Fruit fly (Drosophila melanogaster) whole organism, embryonic: ENCODE results near the gene Mtp.

ENCODE experiments used
- Adf1 ChIP-seq: fragments of 200-800 bp; sonication (Bioruptor generic); IDR thresholded peaks from 2 replicates; pipeline ENCODE4 v1.3.6; 2022; ENCODE audit warnings: missing biosample characterization, missing genetic modification characterization
- B-H1 ChIP-seq: fragments of 200-800 bp; sonication (Bioruptor generic); IDR thresholded peaks from 3 replicates; pipeline ENCODE4 v1.3.6; 2022; ENCODE audit warnings: missing biosample characterization, missing genetic modification characterization
- Blimp-1 ChIP-seq: fragments of 200-800 bp; sonication (Bioruptor generic); optimal IDR thresholded peaks from 3 replicates; lab custom pipeline; 2018; ENCODE audit warnings: missing biosample characterization, missing genetic modification characterization, mild to moderate bottlenecking, moderate library complexity, missing genetic modification reagents
- CG10274 ChIP-seq: fragments of 200-800 bp; sonication (Bioruptor generic); optimal IDR thresholded peaks from 3 replicates; lab custom pipeline; 2017; ENCODE audit warnings: missing biosample characterization, mild to moderate bottlenecking, missing genetic modification characterization
- CG11456 ChIP-seq: fragments of 200-800 bp; sonication (Bioruptor generic); IDR thresholded peaks from 3 replicates; pipeline ENCODE4 v1.3.6; 2022; ENCODE audit warnings: missing biosample characterization, missing genetic modification characterization
- CG11504 ChIP-seq: fragments of 200-800 bp; sonication (Bioruptor generic); optimal IDR thresholded peaks from 3 replicates; lab custom pipeline; 2019; ENCODE audit warnings: missing biosample characterization, mild to moderate bottlenecking, missing genetic modification characterization, moderate library complexity
- CG12104 ChIP-seq: fragments of 200-800 bp; sonication (Bioruptor generic); optimal IDR thresholded peaks from 3 replicates; lab custom pipeline; 2016; ENCODE audit warnings: missing biosample characterization, missing genetic modification characterization
- CG12744 ChIP-seq: fragments of 200-800 bp; sonication (Bioruptor generic); optimal IDR thresholded peaks from 2 replicates; lab custom pipeline; 2016; ENCODE audit warnings: missing biosample characterization, missing genetic modification characterization
- CG13296 ChIP-seq: fragments of 200-800 bp; sonication (Bioruptor generic); optimal IDR thresholded peaks from 3 replicates; lab custom pipeline; 2018; ENCODE audit warnings: missing biosample characterization, mild to moderate bottlenecking, missing genetic modification characterization
- CG14014 ChIP-seq: fragments of 200-800 bp; sonication (Bioruptor generic); IDR thresholded peaks from 2 replicates; pipeline ENCODE4 v1.3.6; 2022; ENCODE audit warnings: missing biosample characterization, missing genetic modification characterization
- CG14860 ChIP-seq: fragments of 200-800 bp; sonication (Bioruptor generic); IDR thresholded peaks from 3 replicates; pipeline ENCODE4 v1.3.6; 2022; ENCODE audit warnings: missing biosample characterization, missing genetic modification characterization; ENCODE audit not compliant: partially characterized antibody
- CG15269 ChIP-seq: fragments of 200-800 bp; sonication (Bioruptor generic); optimal IDR thresholded peaks from 2 replicates; lab custom pipeline; 2018; ENCODE audit warnings: missing biosample characterization, mild to moderate bottlenecking, missing genetic modification characterization, moderate library complexity
- CG17328 ChIP-seq: fragments of 200-800 bp; sonication (Bioruptor generic); IDR thresholded peaks from 2 replicates; pipeline ENCODE4 v1.3.6; 2022; ENCODE audit warnings: missing biosample characterization, missing genetic modification characterization
- CG17385 ChIP-seq: fragments of 200-800 bp; sonication (Bioruptor generic); optimal IDR thresholded peaks from 3 replicates; lab custom pipeline; 2018; ENCODE audit warnings: missing biosample characterization, mild to moderate bottlenecking, missing genetic modification characterization
- CG31388 ChIP-seq: fragments of 200-800 bp; sonication (Bioruptor generic); optimal IDR thresholded peaks from 2 replicates; lab custom pipeline; 2016; ENCODE audit warnings: missing biosample characterization, missing genetic modification characterization
- CG34224 ChIP-seq: fragments of 200-800 bp; sonication (Bioruptor generic); IDR thresholded peaks from 3 replicates; pipeline ENCODE4 v1.3.6; 2022; ENCODE audit warnings: missing biosample characterization, missing genetic modification characterization; ENCODE audit not compliant: partially characterized antibody
- CG34376 ChIP-seq: fragments of 200-800 bp; sonication (Bioruptor generic); optimal IDR thresholded peaks from 2 replicates; lab custom pipeline; 2018; ENCODE audit warnings: missing biosample characterization, mild to moderate bottlenecking, missing genetic modification characterization
- CG7839 ChIP-seq: fragments of 200-800 bp; sonication (Bioruptor generic); optimal IDR thresholded peaks from 3 replicates; lab custom pipeline; 2018; ENCODE audit warnings: missing biosample characterization, mild to moderate bottlenecking, missing genetic modification characterization, moderate library complexity
- CG8281 ChIP-seq: fragments of 200-800 bp; sonication (Bioruptor generic); optimal IDR thresholded peaks from 2 replicates; lab custom pipeline; 2018; ENCODE audit warnings: missing biosample characterization, mild to moderate bottlenecking, missing genetic modification characterization, moderate library complexity
- CrebB ChIP-seq: fragments of 200-800 bp; sonication (Bioruptor generic); optimal IDR thresholded peaks from 3 replicates; lab custom pipeline; 2018; ENCODE audit warnings: missing biosample characterization, mild to moderate bottlenecking, missing genetic modification characterization
- Ets97D ChIP-seq: fragments of 200-800 bp; sonication (Bioruptor generic); optimal IDR thresholded peaks from 3 replicates; lab custom pipeline; 2016; ENCODE audit warnings: missing biosample characterization, missing genetic modification characterization
- Gug ChIP-seq: fragments of 200-800 bp; sonication (Bioruptor generic); IDR thresholded peaks from 4 replicates; pipeline ENCODE4 v1.3.6; 2022; ENCODE audit warnings: missing biosample characterization, missing genetic modification characterization
- Hr78 ChIP-seq, 2 experiments: fragments of 200-800 bp in 1 of 2; fragments of >200 bp in 1 of 2; sonication (Bioruptor generic) in 1 of 2; optimal IDR thresholded peaks; 2 replicates each; lab custom pipeline; 2017 to 2019; ENCODE audit warnings: missing biosample characterization in 2 of 2, missing genetic modification characterization in 2 of 2, mild to moderate bottlenecking in 1 of 2, moderate library complexity in 1 of 2
- Kr ChIP-seq: fragments of 200-800 bp; sonication (Bioruptor generic); optimal IDR thresholded peaks from 2 replicates; lab custom pipeline; 2017; ENCODE audit warnings: missing biosample characterization, mild to moderate bottlenecking, missing genetic modification characterization
- MESR4 ChIP-seq: fragments of 200-800 bp; sonication (Bioruptor generic); optimal IDR thresholded peaks from 2 replicates; lab custom pipeline; 2018; ENCODE audit warnings: missing biosample characterization, mild to moderate bottlenecking, missing genetic modification characterization, moderate library complexity
- Meics ChIP-seq: fragments of 200-800 bp; sonication (Bioruptor generic); optimal IDR thresholded peaks from 2 replicates; lab custom pipeline; 2017; ENCODE audit warnings: missing biosample characterization, mild to moderate bottlenecking, missing genetic modification characterization
- NK7.1 ChIP-seq: fragments of 200-800 bp; sonication (Bioruptor generic); optimal IDR thresholded peaks from 3 replicates; lab custom pipeline; 2016; ENCODE audit warnings: missing biosample characterization, missing genetic modification characterization
- Nf-YA ChIP-seq: fragments of 200-800 bp; sonication (Bioruptor generic); IDR thresholded peaks from 2 replicates; pipeline ENCODE4 v1.3.6; 2022; ENCODE audit warnings: missing biosample characterization, missing genetic modification characterization
- Optix ChIP-seq: fragments of 200-800 bp; sonication (Bioruptor generic); IDR thresholded peaks from 3 replicates; pipeline ENCODE4 v1.3.6; 2022; ENCODE audit warnings: missing biosample characterization, missing genetic modification characterization
- Ravus ChIP-seq: fragments of 200-800 bp; sonication (Bioruptor generic); IDR thresholded peaks from 2 replicates; pipeline ENCODE4 v1.3.6; 2022; ENCODE audit warnings: missing biosample characterization, missing genetic modification characterization
- Sry-δ ChIP-seq: fragments of 200-800 bp; sonication (Bioruptor generic); optimal IDR thresholded peaks from 2 replicates; lab custom pipeline; 2016; ENCODE audit warnings: missing biosample characterization, missing genetic modification characterization
- Xbp1 ChIP-seq: fragments of 200-800 bp; sonication (Bioruptor generic); optimal IDR thresholded peaks from 3 replicates; lab custom pipeline; 2016; ENCODE audit warnings: missing biosample characterization, mild to moderate bottlenecking, missing genetic modification characterization
- cas ChIP-seq: fragments of 200-800 bp; sonication (Bioruptor generic); IDR thresholded peaks from 2 replicates; pipeline ENCODE4 v1.3.6; 2022; ENCODE audit warnings: missing biosample characterization, missing genetic modification characterization
- chm ChIP-seq: fragments of 200-800 bp; sonication (Bioruptor generic); IDR thresholded peaks from 2 replicates; pipeline ENCODE4 v1.3.6; 2022; ENCODE audit warnings: missing biosample characterization, missing genetic modification characterization
- crc ChIP-seq: fragments of 200-800 bp; sonication (Bioruptor generic); optimal IDR thresholded peaks from 2 replicates; lab custom pipeline; 2016; ENCODE audit warnings: missing biosample characterization, missing genetic modification characterization
- ems ChIP-seq: fragments of 200-800 bp; sonication (Bioruptor generic); optimal IDR thresholded peaks from 3 replicates; lab custom pipeline; 2016; ENCODE audit warnings: missing biosample characterization, missing genetic modification characterization
- fd102C ChIP-seq: fragments of 200-800 bp; sonication (Bioruptor generic); optimal IDR thresholded peaks from 2 replicates; lab custom pipeline; 2018; ENCODE audit warnings: missing biosample characterization, mild to moderate bottlenecking, missing genetic modification characterization, moderate library complexity
- gce ChIP-seq: fragments of 200-800 bp; sonication (Bioruptor generic); IDR thresholded peaks from 3 replicates; pipeline ENCODE4 v1.3.6; 2022; ENCODE audit warnings: missing biosample characterization, missing genetic modification characterization
- gsb ChIP-seq: fragments of 200-800 bp; sonication (Bioruptor generic); IDR thresholded peaks from 2 replicates; pipeline ENCODE4 v1.3.6; 2022; ENCODE audit warnings: missing biosample characterization, missing genetic modification characterization
- mirr ChIP-seq: fragments of 200-800 bp; sonication (Bioruptor generic); optimal IDR thresholded peaks from 3 replicates; lab custom pipeline; 2018; ENCODE audit warnings: missing biosample characterization, mild to moderate bottlenecking, missing genetic modification characterization
- nau ChIP-seq: fragments of 200-800 bp; sonication (Bioruptor generic); optimal IDR thresholded peaks from 3 replicates; lab custom pipeline; 2017; ENCODE audit warnings: missing biosample characterization, mild to moderate bottlenecking, missing genetic modification characterization, missing genetic modification reagents
- pho ChIP-seq: fragments of 200-800 bp; sonication (Bioruptor generic); optimal IDR thresholded peaks from 2 replicates; lab custom pipeline; 2016; ENCODE audit warnings: missing biosample characterization, missing genetic modification characterization
- phol ChIP-seq: fragments of 200-800 bp; sonication (Bioruptor generic); optimal IDR thresholded peaks from 3 replicates; lab custom pipeline; 2018; ENCODE audit warnings: missing biosample characterization, mild to moderate bottlenecking, missing genetic modification characterization, moderate library complexity
- salm ChIP-seq: fragments of 200-800 bp; sonication (Bioruptor generic); optimal IDR thresholded peaks from 2 replicates; lab custom pipeline; 2018; ENCODE audit warnings: missing biosample characterization, mild to moderate bottlenecking, missing genetic modification characterization
- scrt ChIP-seq: fragments of 200-800 bp; sonication (Bioruptor generic); optimal IDR thresholded peaks from 2 replicates; lab custom pipeline; 2018; ENCODE audit warnings: missing biosample characterization, mild to moderate bottlenecking, missing genetic modification characterization, moderate library complexity
- sens ChIP-seq: fragments of 200-800 bp; sonication (Bioruptor generic); peaks from one replicate; lab custom pipeline; 2016; ENCODE audit warnings: missing biosample characterization, missing genetic modification characterization
- tin ChIP-seq: fragments of 200-800 bp; sonication (Bioruptor generic); optimal IDR thresholded peaks from 3 replicates; lab custom pipeline; 2016; ENCODE audit warnings: missing biosample characterization, missing genetic modification characterization
- toy ChIP-seq: fragments of 200-800 bp; sonication (Bioruptor generic); IDR thresholded peaks from 2 replicates; pipeline ENCODE4 v1.3.6; 2022; ENCODE audit warnings: missing biosample characterization, missing genetic modification characterization
- trem ChIP-seq: fragments of 200-800 bp; optimal IDR thresholded peaks from 3 replicates; lab custom pipeline; 2019; ENCODE audit warnings: missing biosample characterization, mild to moderate bottlenecking, missing genetic modification characterization, moderate library complexity

The Mtp gene

dm6 chr2L:20917235-20918055 lies 5.2 kb downstream of the Mtp start (continued):
- TF ChIP-seq CG14860 (GFP tag; lab: Robert Waterston, UW) (no peak), CG15269 (tag; lab: Kevin White, UChicago) (peak; percentile 81), Sry-δ (GFP tag; lab: Kevin White, UChicago) (no peak), ems (GFP tag; lab: Kevin White, UChicago) (no peak), chm (GFP tag; lab: Robert Waterston, UW) (peak; percentile 55; the same call in 1 of the 2 replicates), CG17385 (GFP tag; lab: Kevin White, UChicago) (peak; percentile 54), mirr (peak; percentile 75), CG31388 (GFP tag; lab: Kevin White, UChicago) (peak; percentile 14), nau (peak; percentile 90), trem (tag; lab: Kevin White, UChicago) (peak; percentile 86), crc (no peak), cas (GFP tag; lab: Robert Waterston, UW) (peak; percentile 61), Kr (GFP tag; lab: Kevin White, UChicago) (no peak), NK7.1 (GFP tag; lab: Kevin White, UChicago) (no peak), CG11504 (tag; lab: Kevin White, UChicago) (peak; percentile 97), sens (GFP tag; lab: Kevin White, UChicago) (peak; percentile 95), gsb (GFP tag; lab: Robert Waterston, UW) (peak; percentile 88), Ets97D (no peak), tin (GFP tag; lab: Kevin White, UChicago) (peak; percentile 58), CG8281 (tag; lab: Kevin White, UChicago) (peak; percentile 83), scrt (GFP tag; lab: Kevin White, UChicago) (peak; percentile 90), CG10274 (peak; percentile 81), fd102C (GFP tag; lab: Kevin White, UChicago) (no peak), CG34376 (GFP tag; lab: Kevin White, UChicago) (peak; percentile 75), B-H1 (GFP tag; lab: Robert Waterston, UW) (peak; percentile 86), CG7839 (tag; lab: Kevin White, UChicago) (peak; percentile 86), CG17328 (peak; percentile 62), Nf-YA (peak; percentile 85), phol (peak; percentile 96), Optix (GFP tag; lab: Robert Waterston, UW) (0 out of 3 replicates have a peak, but pooled peaks have one; percentile 16), gce (GFP tag; lab: Robert Waterston, UW) (0 out of 3 replicates have a peak, but pooled peaks have one; percentile 71), salm (tag; lab: Kevin White, UChicago) (peak; percentile 4), CG11456 (GFP tag; lab: Robert Waterston, UW) (peak; percentile 68; the same call in 2 of the 3 replicates), Blimp-1 (GFP tag; lab: Kevin White, UChicago) (peak; percentile 91), Hr78 (GFP tag; optimal IDR thresholded peaks at IDR 0.05; lab: Kevin White, UChicago) (peak in 1 of 2 experiments; percentile 46), toy (GFP tag; lab: Robert Waterston, UW) (peak; percentile 80), CG34224 (GFP tag; lab: Robert Waterston, UW) (peak; percentile 16; the same call in 1 of the 3 replicates), CG12744 (GFP tag; lab: Kevin White, UChicago) (peak; percentile 4), Gug (GFP tag; lab: Robert Waterston, UW) (peak; percentile 68; the same call in 3 of the 4 replicates), CG12104 (GFP tag; lab: Kevin White, UChicago) (peak; percentile 51), pho (GFP tag; lab: Kevin White, UChicago) (no peak), CG14014 (GFP tag; lab: Robert Waterston, UW) (no peak), Adf1 (GFP tag; lab: Robert Waterston, UW) (no peak), MESR4 (GFP tag; lab: Kevin White, UChicago) (no peak), CrebB (tag; lab: Kevin White, UChicago) (no peak), CG13296 (GFP tag; lab: Kevin White, UChicago) (peak; percentile 97), Meics (peak; percentile 97), Ravus (GFP tag; lab: Robert Waterston, UW) (no peak), Xbp1 (peak; percentile 25)
